Fruit fly (Drosophila melanogaster) whole organism, embryonic: Measurements from ENCODE around the gene CG33331.

Experiments
- C15 ChIP-seq: fragments of 200-800 bp; sonication (Bioruptor generic); IDR thresholded peaks from 3 replicates; pipeline ENCODE4 v1.3.6; 2022; ENCODE audit warnings: missing biosample characterization, missing genetic modification characterization
- CG10462 ChIP-seq: fragments of 200-800 bp; sonication (Bioruptor generic); optimal IDR thresholded peaks from 2 replicates; lab custom pipeline; 2016; ENCODE audit warnings: missing biosample characterization, missing genetic modification characterization
- CG11085 ChIP-seq: fragments of 200-800 bp; sonication (Bioruptor generic); IDR thresholded peaks from 2 replicates; pipeline ENCODE4 v1.3.6; 2022; ENCODE audit warnings: missing biosample characterization, missing genetic modification characterization
- CG11504 ChIP-seq: fragments of 200-800 bp; sonication (Bioruptor generic); optimal IDR thresholded peaks from 3 replicates; lab custom pipeline; 2019; ENCODE audit warnings: missing biosample characterization, mild to moderate bottlenecking, missing genetic modification characterization, moderate library complexity
- CG12769 ChIP-seq: fragments of 200-800 bp; sonication (Bioruptor generic); optimal IDR thresholded peaks from 2 replicates; lab custom pipeline; 2019; ENCODE audit warnings: missing biosample characterization, mild to moderate bottlenecking, missing genetic modification characterization, moderate library complexity
- CG13775 ChIP-seq: fragments of 200-800 bp; sonication (Bioruptor generic); optimal IDR thresholded peaks from 3 replicates; lab custom pipeline; 2017; ENCODE audit warnings: missing biosample characterization, mild to moderate bottlenecking, missing genetic modification characterization
- CG1792 ChIP-seq: fragments of 200-800 bp; sonication (Bioruptor generic); optimal IDR thresholded peaks from 2 replicates; lab custom pipeline; 2016; ENCODE audit warnings: missing biosample characterization, missing genetic modification characterization
- CG2116 ChIP-seq: fragments of 200-800 bp; sonication (Bioruptor generic); optimal IDR thresholded peaks from 3 replicates; lab custom pipeline; 2018; ENCODE audit warnings: missing biosample characterization, mild to moderate bottlenecking, missing genetic modification characterization
- CG2199 ChIP-seq: fragments of 200-800 bp; sonication (Bioruptor generic); IDR thresholded peaks from 3 replicates; pipeline ENCODE4 v1.3.6; 2022; ENCODE audit warnings: missing biosample characterization, missing genetic modification characterization
- CG30403 ChIP-seq: fragments of 200-800 bp; sonication (Bioruptor generic); optimal IDR thresholded peaks from 3 replicates; lab custom pipeline; 2016; ENCODE audit warnings: missing biosample characterization, missing genetic modification characterization
- CG33213 ChIP-seq: fragments of 200-800 bp; sonication (Bioruptor generic); optimal IDR thresholded peaks from 3 replicates; lab custom pipeline; 2016; ENCODE audit warnings: missing biosample characterization, missing genetic modification characterization
- CG4730 ChIP-seq: fragments of 200-800 bp; sonication (Bioruptor generic); IDR thresholded peaks from 2 replicates; pipeline ENCODE4 v1.3.6; 2022; ENCODE audit warnings: missing biosample characterization, missing genetic modification characterization
- CG5953 ChIP-seq: fragments of 200-800 bp; sonication (Bioruptor generic); IDR thresholded peaks from 2 replicates; pipeline ENCODE4 v1.3.6; 2022; ENCODE audit warnings: missing biosample characterization, missing genetic modification characterization
- CG7271 ChIP-seq: fragments of 200-800 bp; sonication (Bioruptor generic); optimal IDR thresholded peaks from 2 replicates; lab custom pipeline; 2018; ENCODE audit warnings: missing biosample characterization, mild to moderate bottlenecking, missing genetic modification characterization, moderate library complexity
- CTCF ChIP-seq: fragments of 200-800 bp; sonication (Bioruptor generic); optimal IDR thresholded peaks from 2 replicates; lab custom pipeline; 2017; ENCODE audit warnings: missing biosample characterization, mild to moderate bottlenecking, missing genetic modification characterization, moderate library complexity
- HmgZ ChIP-seq: fragments of 200-800 bp; sonication (Bioruptor generic); optimal IDR thresholded peaks from 2 replicates; lab custom pipeline; 2018; ENCODE audit warnings: missing biosample characterization, mild to moderate bottlenecking, missing genetic modification characterization
- MBD-R2 ChIP-seq: fragments of 200-800 bp; sonication (Bioruptor generic); IDR thresholded peaks from 2 replicates; pipeline ENCODE4 v1.3.6; 2022; ENCODE audit warnings: missing biosample characterization, missing genetic modification characterization
- Meics ChIP-seq: fragments of 200-800 bp; sonication (Bioruptor generic); optimal IDR thresholded peaks from 2 replicates; lab custom pipeline; 2017; ENCODE audit warnings: missing biosample characterization, mild to moderate bottlenecking, missing genetic modification characterization
- Mes4 ChIP-seq: fragments of 200-800 bp; sonication (Bioruptor generic); optimal IDR thresholded peaks from 2 replicates; lab custom pipeline; 2016; ENCODE audit warnings: missing biosample characterization, missing genetic modification characterization
- Sin3A ChIP-seq: fragments of >200 bp; optimal IDR thresholded peaks from 2 replicates; lab custom pipeline; 2018
- Spps ChIP-seq: fragments of 200-800 bp; sonication (Bioruptor generic); optimal IDR thresholded peaks from 2 replicates; lab custom pipeline; 2018; ENCODE audit warnings: missing biosample characterization, mild to moderate bottlenecking, missing genetic modification characterization
- Vsx1 ChIP-seq: fragments of 200-800 bp; sonication (Bioruptor generic); optimal IDR thresholded peaks from 2 replicates; lab custom pipeline; 2017; ENCODE audit warnings: missing biosample characterization, mild to moderate bottlenecking, missing genetic modification characterization, missing genetic modification reagents
- abd-A ChIP-seq: fragments of 200-800 bp; sonication (Bioruptor generic); optimal IDR thresholded peaks from 3 replicates; lab custom pipeline; 2019; ENCODE audit warnings: missing biosample characterization, mild to moderate bottlenecking, missing genetic modification characterization, moderate library complexity
- br ChIP-seq: fragments of >200 bp; optimal IDR thresholded peaks from 2 replicates; lab custom pipeline; 2017
- cato ChIP-seq: fragments of 200-800 bp; sonication (Bioruptor generic); optimal IDR thresholded peaks from 2 replicates; lab custom pipeline; 2016; ENCODE audit warnings: missing biosample characterization, missing genetic modification characterization, borderline replicate concordance
- crc ChIP-seq: fragments of 200-800 bp; sonication (Bioruptor generic); optimal IDR thresholded peaks from 2 replicates; lab custom pipeline; 2016; ENCODE audit warnings: missing biosample characterization, missing genetic modification characterization
- crp ChIP-seq, 2 experiments: fragments of 200-800 bp; sonication (Bioruptor generic); optimal IDR thresholded peaks; 2 replicates in 1 of 2; 3 replicates in 1 of 2; lab custom pipeline; 2017; ENCODE audit warnings: missing biosample characterization in 2 of 2, missing genetic modification characterization in 2 of 2, mild to moderate bottlenecking in 1 of 2, moderate library complexity in 1 of 2
- dimm ChIP-seq: fragments of 200-800 bp; sonication (Bioruptor generic); IDR thresholded peaks from 2 replicates; pipeline ENCODE4 v1.3.6; 2022; ENCODE audit warnings: missing biosample characterization, missing genetic modification characterization
- dm ChIP-seq: fragments of 200-800 bp; sonication (Bioruptor generic); optimal IDR thresholded peaks from 3 replicates; lab custom pipeline; 2016; ENCODE audit warnings: missing biosample characterization, missing genetic modification characterization
- fd3F ChIP-seq: fragments of 200-800 bp; sonication (Bioruptor generic); optimal IDR thresholded peaks from 2 replicates; lab custom pipeline; 2018; ENCODE audit warnings: missing biosample characterization, mild to moderate bottlenecking, missing genetic modification characterization, moderate library complexity
- fd96Cb ChIP-seq: fragments of 200-800 bp; sonication (Bioruptor generic); optimal IDR thresholded peaks from 2 replicates; lab custom pipeline; 2018; ENCODE audit warnings: missing biosample characterization, mild to moderate bottlenecking, missing genetic modification characterization, moderate library complexity
- fru ChIP-seq: fragments of >200 bp; optimal IDR thresholded peaks from 2 replicates; lab custom pipeline; 2017
- gfzf ChIP-seq: fragments of 200-800 bp; sonication (Bioruptor generic); optimal IDR thresholded peaks from 2 replicates; lab custom pipeline; 2016; ENCODE audit warnings: missing biosample characterization, mild to moderate bottlenecking, missing genetic modification characterization, moderate library complexity
- gro ChIP-seq: fragments of 200-800 bp; sonication (Bioruptor generic); optimal IDR thresholded peaks from 2 replicates; lab custom pipeline; 2016; ENCODE audit warnings: missing biosample characterization, missing genetic modification characterization
- ham ChIP-seq: fragments of 200-800 bp; sonication (Bioruptor generic); IDR thresholded peaks from 2 replicates; pipeline ENCODE4 v1.3.6; 2022; ENCODE audit warnings: missing biosample characterization, missing genetic modification characterization
- ind ChIP-seq: fragments of 200-800 bp; sonication (Bioruptor generic); optimal IDR thresholded peaks from 3 replicates; lab custom pipeline; 2016; ENCODE audit warnings: missing biosample characterization, missing genetic modification characterization
- klu ChIP-seq: fragments of 200-800 bp; sonication (Bioruptor generic); IDR thresholded peaks from 2 replicates; pipeline ENCODE4 v1.3.6; 2022; ENCODE audit warnings: missing biosample characterization, missing genetic modification characterization
- pita ChIP-seq: fragments of 200-800 bp; sonication (Bioruptor generic); optimal IDR thresholded peaks from 2 replicates; lab custom pipeline; 2017; ENCODE audit warnings: missing biosample characterization, mild to moderate bottlenecking, missing genetic modification characterization
- pnt ChIP-seq: fragments of 200-800 bp; sonication (Bioruptor generic); optimal IDR thresholded peaks from 3 replicates; lab custom pipeline; 2016; ENCODE audit warnings: missing biosample characterization, missing genetic modification characterization
- ranshi ChIP-seq: fragments of 200-800 bp; sonication (Bioruptor generic); IDR thresholded peaks from 2 replicates; pipeline ENCODE4 v1.3.6; 2022; ENCODE audit warnings: missing biosample characterization, missing genetic modification characterization
- ro ChIP-seq: fragments of 200-800 bp; sonication (Bioruptor generic); IDR thresholded peaks from 2 replicates; pipeline ENCODE4 v1.3.6; 2022; ENCODE audit warnings: missing biosample characterization, missing genetic modification characterization
- run ChIP-seq: fragments of 200-800 bp; sonication (Bioruptor generic); optimal IDR thresholded peaks from 3 replicates; lab custom pipeline; 2018; ENCODE audit warnings: missing biosample characterization, mild to moderate bottlenecking, missing genetic modification characterization
- schlank ChIP-seq: fragments of 200-800 bp; sonication (Bioruptor generic); optimal IDR thresholded peaks from 2 replicates; lab custom pipeline; 2018; ENCODE audit warnings: missing biosample characterization, mild to moderate bottlenecking, missing genetic modification characterization
- sima ChIP-seq: fragments of 200-800 bp; sonication (Bioruptor generic); optimal IDR thresholded peaks from 2 replicates; lab custom pipeline; 2016; ENCODE audit warnings: missing biosample characterization, missing genetic modification characterization
- slou ChIP-seq: fragments of 200-800 bp; sonication (Bioruptor generic); optimal IDR thresholded peaks from 3 replicates; lab custom pipeline; 2016; ENCODE audit warnings: missing biosample characterization, missing genetic modification characterization
- ssp ChIP-seq: fragments of 200-800 bp; sonication (Bioruptor generic); IDR thresholded peaks from 2 replicates; pipeline ENCODE4 v1.3.6; 2022; ENCODE audit warnings: missing biosample characterization, missing genetic modification characterization
- tgo ChIP-seq: fragments of 200-800 bp; sonication (Bioruptor generic); IDR thresholded peaks from 3 replicates; pipeline ENCODE4 v1.3.6; 2022; ENCODE audit warnings: missing biosample characterization, missing genetic modification characterization
- tin ChIP-seq: fragments of 200-800 bp; sonication (Bioruptor generic); optimal IDR thresholded peaks from 3 replicates; lab custom pipeline; 2016; ENCODE audit warnings: missing biosample characterization, missing genetic modification characterization
- tup ChIP-seq: fragments of 200-800 bp; sonication (Bioruptor generic); optimal IDR thresholded peaks from 2 replicates; lab custom pipeline; 2016; ENCODE audit warnings: missing biosample characterization, mild to moderate bottlenecking, missing genetic modification characterization, moderate library complexity
- vfl ChIP-seq: fragments of 200-800 bp; sonication (Bioruptor generic); optimal IDR thresholded peaks from 2 replicates; lab custom pipeline; 2016; ENCODE audit warnings: missing biosample characterization, missing genetic modification characterization
- wdn ChIP-seq: fragments of 200-800 bp; sonication (Bioruptor generic); IDR thresholded peaks from 2 replicates; pipeline ENCODE4 v1.3.6; 2022; ENCODE audit warnings: missing biosample characterization, missing genetic modification characterization
- wor ChIP-seq: fragments of 200-800 bp; sonication (Bioruptor generic); IDR thresholded peaks from 2 replicates; pipeline ENCODE4 v1.3.6; 2022; ENCODE audit warnings: missing biosample characterization, missing genetic modification characterization
- yki ChIP-seq: fragments of >200 bp; optimal IDR thresholded peaks from 3 replicates; lab custom pipeline; 2018
- zfh1 ChIP-seq: fragments of 200-800 bp; sonication (Bioruptor generic); IDR thresholded peaks from 3 replicates; pipeline ENCODE4 v1.3.6; 2022; ENCODE audit warnings: missing biosample characterization, missing genetic modification characterization

Gene CG33331

dm6 chr3R:14890064-14890709 is 3.9 kb downstream of the CG33331 start, which contains the start of the genes CycC and UQCR-C1:
TSS of gene CycC (minus strand) at chr3R:14890205.
TSS of gene UQCR-C1 (plus strand) at chr3R:14890231.
- TF ChIP-seq tgo (no peak), dimm (GFP tag; lab: Robert Waterston, UW) (no peak), CG12769 (tag; lab: Kevin White, UChicago) (no peak), crc (no peak), gfzf (GFP tag; lab: Kevin White, UChicago) (no peak), gro (GFP tag; lab: Kevin White, UChicago) (no peak), run (no peak), yki (lab: Kevin White, UChicago) (no peak), wdn (GFP tag; lab: Robert Waterston, UW) (no peak), CG7271 (tag; lab: Kevin White, UChicago) (peak; percentile 4), fd3F (no peak), CG30403 (GFP tag; lab: Kevin White, UChicago) (no peak), dm (GFP tag; lab: Kevin White, UChicago) (peak; percentile 15), ham (GFP tag; lab: Robert Waterston, UW) (no peak), abd-A (tag; lab: Kevin White, UChicago) (no peak), ind (GFP tag; lab: Kevin White, UChicago) (no peak), br (no peak), slou (no peak), CG4730 (GFP tag; lab: Robert Waterston, UW) (no peak), ranshi (no peak), pita (GFP tag; lab: Kevin White, UChicago) (no peak), CG33213 (GFP tag; lab: Kevin White, UChicago) (no peak), cato (GFP tag; lab: Kevin White, UChicago) (no peak), CTCF (GFP tag; lab: Kevin White, UChicago) (peak; percentile 20), crp (GFP tag; optimal IDR thresholded peaks at IDR 0.05; lab: Kevin White, UChicago) (peak; percentile 97 to 99), Mes4 (no peak), tup (GFP tag; lab: Kevin White, UChicago) (no peak), schlank (no peak), C15 (GFP tag; lab: Robert Waterston, UW) (no peak), CG2116 (GFP tag; lab: Kevin White, UChicago) (peak; percentile 35), CG5953 (GFP tag; lab: Robert Waterston, UW) (no peak), ro (GFP tag; lab: Robert Waterston, UW) (no peak), wor (GFP tag; lab: Robert Waterston, UW) (no peak), ssp (GFP tag; lab: Robert Waterston, UW) (no peak), CG1792 (GFP tag; lab: Kevin White, UChicago) (no peak), CG10462 (GFP tag; lab: Kevin White, UChicago) (no peak), MBD-R2 (peak; percentile 99), Sin3A (lab: Kevin White, UChicago) (peak; percentile 38), CG11504 (no peak), CG13775 (GFP tag; lab: Kevin White, UChicago) (no peak), CG2199 (GFP tag; lab: Robert Waterston, UW) (no peak), Spps (tag; lab: Kevin White, UChicago) (no peak), HmgZ (tag; lab: Kevin White, UChicago) (peak; percentile 41), Vsx1 (GFP tag; lab: Kevin White, UChicago) (no peak), pnt (no peak), klu (GFP tag; lab: Robert Waterston, UW) (no peak), CG11085 (GFP tag; lab: Robert Waterston, UW) (no peak), zfh1 (GFP tag; lab: Robert Waterston, UW) (no peak), fru (no peak), vfl (GFP tag; lab: Kevin White, UChicago) (no peak), tin (no peak), fd96Cb (no peak), sima (GFP tag; lab: Kevin White, UChicago) (no peak), Meics (GFP tag; lab: Kevin White, UChicago) (no peak)
